Worm (Caenorhabditis elegans) whole organism, L4 larva: ENCODE results near the gene orc-4.

Source experiments
- lin-13 ChIP-seq: fragments of 150-350 bp; optimal IDR thresholded peaks from 2 replicates; lab custom pipeline; 2014; ENCODE audit warnings: missing biosample characterization, missing genetic modification reagents, missing genetic modification characterization
- nhr-237 ChIP-seq: sonication (generic microtip); optimal IDR thresholded peaks from 2 replicates; lab custom pipeline; 2017; ENCODE audit warnings: missing biosample characterization, missing genetic modification characterization
- spr-1 ChIP-seq: sonication (generic microtip); optimal IDR thresholded peaks from 2 replicates; lab custom pipeline; 2016; ENCODE audit warnings: mild to moderate bottlenecking, missing genetic modification characterization, missing compliant biosample characterization
- unc-62 ChIP-seq, 3 experiments: fragments of 150-350 bp in 1 of 3; sonication (generic microtip); optimal IDR thresholded peaks in 2 of 3; peaks in 1 of 3; 1 replicate in 1 of 3; 2 replicates in 2 of 3; lab custom pipeline; 2014 to 2017; ENCODE audit warnings: missing biosample characterization in 3 of 3, missing genetic modification characterization in 3 of 3, missing genetic modification reagents in 3 of 3, missing genotype in 1 of 3

DNA sequence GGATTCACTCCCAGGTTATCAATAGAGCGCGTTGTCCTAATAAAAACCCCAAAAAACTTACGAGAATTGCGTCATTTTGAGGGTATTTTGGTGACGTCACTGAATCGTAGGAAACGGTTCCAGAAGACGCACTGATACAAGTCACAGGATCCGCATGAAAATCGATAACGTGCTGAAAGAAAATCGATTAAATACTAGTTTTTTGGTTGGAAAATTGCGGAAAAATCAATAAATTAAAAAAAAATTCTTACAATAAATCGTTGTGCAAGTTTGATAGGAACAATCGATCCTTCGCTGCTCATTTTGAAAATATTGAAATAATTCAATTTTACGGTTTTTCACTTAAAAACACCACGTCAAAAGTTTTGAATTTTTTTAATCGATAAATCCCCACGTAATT lies 42.7 kb upstream of the orc-4 start, which contains the start of gene Y39A1A.2:
- TF ChIP-seq unc-62 (GFP tag; optimal IDR thresholded peaks at IDR 0.05 in 1 of 2; lab: Kevin White, UChicago) (no peak), unc-62 (tag; optimal IDR thresholded peaks at IDR 0.05; lab: Kevin White, UChicago) (no peak), lin-13 (GFP tag; lab: Kevin White, UChicago) (no peak), nhr-237 (tag; lab: Kevin White, UChicago) (no peak), spr-1 (tag; lab: Kevin White, UChicago) (no peak)
